Fruit fly (Drosophila melanogaster) whole organism, prepupa: ENCODE results near the gene CG14453.

ENCODE experiments used
- Blimp-1 ChIP-seq: fragments of 200-800 bp; sonication (Bioruptor generic); optimal IDR thresholded peaks from 3 replicates; lab custom pipeline; 2017; ENCODE audit warnings: missing biosample characterization, missing genetic modification characterization, mild to moderate bottlenecking, moderate library complexity, missing genetic modification reagents
- CG11294 ChIP-seq: fragments of 200-800 bp; sonication (Bioruptor generic); IDR thresholded peaks from 2 replicates; pipeline ENCODE4 v1.3.6; 2022; ENCODE audit warnings: missing biosample characterization, missing genetic modification characterization
- CG11902 ChIP-seq: fragments of 200-800 bp; sonication (Bioruptor generic); optimal IDR thresholded peaks from 3 replicates; lab custom pipeline; 2016; ENCODE audit warnings: missing biosample characterization, missing genetic modification characterization
- CG15336 ChIP-seq: fragments of 200-800 bp; sonication (Bioruptor generic); IDR thresholded peaks from 2 replicates; pipeline ENCODE4 v1.3.6; 2022; ENCODE audit warnings: missing biosample characterization, missing genetic modification characterization
- CG1621 ChIP-seq: fragments of 200-800 bp; sonication (Bioruptor generic); optimal IDR thresholded peaks from 3 replicates; lab custom pipeline; 2018; ENCODE audit warnings: missing biosample characterization, mild to moderate bottlenecking, missing genetic modification characterization
- CG3032 ChIP-seq: fragments of 200-800 bp; optimal IDR thresholded peaks from 2 replicates; lab custom pipeline; 2019; ENCODE audit warnings: missing biosample characterization, mild to moderate bottlenecking, missing genetic modification characterization, moderate library complexity
- CG31627 ChIP-seq: fragments of 200-800 bp; sonication (Bioruptor generic); optimal IDR thresholded peaks from 3 replicates; lab custom pipeline; 2016; ENCODE audit warnings: missing biosample characterization, missing genetic modification characterization
- CG32006 ChIP-seq: fragments of 200-800 bp; sonication (Bioruptor generic); optimal IDR thresholded peaks from 3 replicates; lab custom pipeline; 2017; ENCODE audit warnings: missing biosample characterization, mild to moderate bottlenecking, missing genetic modification characterization
- CG34406 ChIP-seq: fragments of 200-800 bp; sonication (Bioruptor generic); optimal IDR thresholded peaks from 3 replicates; lab custom pipeline; 2016; ENCODE audit warnings: missing biosample characterization, missing genetic modification characterization
- CG3919 ChIP-seq: fragments of 200-800 bp; sonication (Bioruptor generic); optimal IDR thresholded peaks from 3 replicates; lab custom pipeline; 2016; ENCODE audit warnings: missing biosample characterization, missing genetic modification characterization
- CG6792 ChIP-seq: fragments of 200-800 bp; sonication (Bioruptor generic); optimal IDR thresholded peaks from 3 replicates; lab custom pipeline; 2016; ENCODE audit warnings: missing biosample characterization, missing genetic modification characterization
- CG6854 ChIP-seq: fragments of 200-800 bp; sonication (Bioruptor generic); optimal IDR thresholded peaks from 2 replicates; lab custom pipeline; 2017; ENCODE audit warnings: missing biosample characterization, mild to moderate bottlenecking, missing genetic modification characterization
- CG7368 ChIP-seq: fragments of 200-800 bp; sonication (Bioruptor generic); optimal IDR thresholded peaks from 3 replicates; lab custom pipeline; 2016; ENCODE audit warnings: missing biosample characterization, missing genetic modification characterization
- CG8319 ChIP-seq: fragments of 200-800 bp; sonication (Bioruptor generic); optimal IDR thresholded peaks from 3 replicates; lab custom pipeline; 2016; ENCODE audit warnings: missing biosample characterization, missing genetic modification characterization
- CG8632 ChIP-seq: fragments of 200-800 bp; sonication (Bioruptor generic); optimal IDR thresholded peaks from 3 replicates; lab custom pipeline; 2016; ENCODE audit warnings: missing biosample characterization, missing genetic modification characterization
- CG9139 ChIP-seq: fragments of 200-800 bp; sonication (Bioruptor generic); optimal IDR thresholded peaks from 3 replicates; lab custom pipeline; 2017; ENCODE audit warnings: missing biosample characterization, mild to moderate bottlenecking, missing genetic modification characterization
- Eip75B ChIP-seq: fragments of 200-800 bp; sonication (Bioruptor generic); optimal IDR thresholded peaks from 3 replicates; lab custom pipeline; 2016; ENCODE audit warnings: missing biosample characterization, missing genetic modification characterization
- Eip93F ChIP-seq: fragments of 200-800 bp; sonication (Bioruptor generic); optimal IDR thresholded peaks from 2 replicates; lab custom pipeline; 2016; ENCODE audit warnings: missing biosample characterization, mild to moderate bottlenecking, missing genetic modification characterization
- Ets96B ChIP-seq: fragments of 200-800 bp; optimal IDR thresholded peaks from 2 replicates; lab custom pipeline; 2019; ENCODE audit warnings: missing biosample characterization, mild to moderate bottlenecking, missing genetic modification characterization, moderate library complexity
- Gug ChIP-seq: fragments of 200-800 bp; sonication (Bioruptor generic); IDR thresholded peaks from 2 replicates; pipeline ENCODE4 v1.3.6; 2022; ENCODE audit warnings: missing biosample characterization, missing genetic modification characterization
- Hr38 ChIP-seq: sonication (Bioruptor generic); optimal IDR thresholded peaks from 2 replicates; lab custom pipeline; 2016; ENCODE audit warnings: missing biosample characterization, missing genetic modification characterization
- Hr4 ChIP-seq: fragments of 200-800 bp; sonication (Bioruptor generic); optimal IDR thresholded peaks from 3 replicates; lab custom pipeline; 2016; ENCODE audit warnings: missing biosample characterization, missing genetic modification characterization
- Lpt ChIP-seq: fragments of 200-800 bp; sonication (Bioruptor generic); optimal IDR thresholded peaks from 3 replicates; lab custom pipeline; 2016; ENCODE audit warnings: missing biosample characterization, missing genetic modification characterization
- Met ChIP-seq: fragments of 200-800 bp; sonication (Bioruptor generic); optimal IDR thresholded peaks from 3 replicates; lab custom pipeline; 2016; ENCODE audit warnings: missing biosample characterization, missing genetic modification characterization
- OdsH ChIP-seq: fragments of 200-800 bp; sonication (Bioruptor generic); optimal IDR thresholded peaks from 3 replicates; lab custom pipeline; 2016; ENCODE audit warnings: missing biosample characterization, missing genetic modification characterization
- Smox ChIP-seq: fragments of 200-800 bp; sonication (Bioruptor generic); optimal IDR thresholded peaks from 3 replicates; lab custom pipeline; 2016; ENCODE audit warnings: missing biosample characterization, missing genetic modification characterization
- Sox102F ChIP-seq: fragments of 200-800 bp; sonication (Bioruptor generic); optimal IDR thresholded peaks from 2 replicates; lab custom pipeline; 2016; ENCODE audit warnings: missing biosample characterization, mild to moderate bottlenecking, missing genetic modification characterization
- Sox14 ChIP-seq: fragments of 200-800 bp; sonication (Bioruptor generic); optimal IDR thresholded peaks from 3 replicates; lab custom pipeline; 2016; ENCODE audit warnings: missing biosample characterization, missing genetic modification characterization
- dac ChIP-seq: fragments of 200-800 bp; sonication (Bioruptor generic); optimal IDR thresholded peaks from 2 replicates; lab custom pipeline; 2017; ENCODE audit warnings: missing biosample characterization, mild to moderate bottlenecking, missing genetic modification characterization
- dsx ChIP-seq: fragments of 200-800 bp; optimal IDR thresholded peaks from 3 replicates; lab custom pipeline; 2019; ENCODE audit warnings: missing biosample characterization, mild to moderate bottlenecking, missing genetic modification characterization, moderate library complexity; ENCODE audit not compliant: poor library complexity, severe bottlenecking
- eg ChIP-seq: fragments of 200-800 bp; sonication (Bioruptor generic); IDR thresholded peaks from 3 replicates; pipeline ENCODE4 v1.3.6; 2022; ENCODE audit warnings: missing biosample characterization, missing genetic modification characterization
- esn ChIP-seq: fragments of 200-800 bp; sonication (Bioruptor generic); optimal IDR thresholded peaks from 2 replicates; lab custom pipeline; 2016; ENCODE audit warnings: missing biosample characterization, mild to moderate bottlenecking, missing genetic modification characterization, moderate library complexity
- fd59A ChIP-seq: fragments of 200-800 bp; sonication (Bioruptor generic); optimal IDR thresholded peaks from 2 replicates; lab custom pipeline; 2017; ENCODE audit warnings: missing biosample characterization, mild to moderate bottlenecking, missing genetic modification characterization, missing genetic modification reagents
- fd85E ChIP-seq: fragments of 200-800 bp; sonication (Bioruptor generic); optimal IDR thresholded peaks from 3 replicates; lab custom pipeline; 2016; ENCODE audit warnings: missing biosample characterization, missing genetic modification characterization
- lz ChIP-seq: fragments of 200-800 bp; sonication (Bioruptor generic); optimal IDR thresholded peaks from 3 replicates; lab custom pipeline; 2016; ENCODE audit warnings: missing biosample characterization, missing genetic modification characterization
- pdm3 ChIP-seq: fragments of 200-800 bp; sonication (Bioruptor generic); optimal IDR thresholded peaks from 3 replicates; lab custom pipeline; 2016; ENCODE audit warnings: missing biosample characterization, missing genetic modification characterization
- salr ChIP-seq, 2 experiments: fragments of 200-800 bp; sonication (Bioruptor generic); optimal IDR thresholded peaks; 3 replicates each; lab custom pipeline; 2016 to 2018; ENCODE audit warnings: missing biosample characterization in 2 of 2, missing genetic modification characterization in 2 of 2, mild to moderate bottlenecking in 1 of 2
- spab ChIP-seq: fragments of 200-800 bp; sonication (Bioruptor generic); optimal IDR thresholded peaks from 2 replicates; lab custom pipeline; 2017; ENCODE audit warnings: missing biosample characterization, mild to moderate bottlenecking, missing genetic modification characterization, missing genetic modification reagents
- ss ChIP-seq, 2 experiments: fragments of 200-800 bp; sonication (Bioruptor generic); optimal IDR thresholded peaks; 2 replicates in 1 of 2; 3 replicates in 1 of 2; lab custom pipeline; 2017 to 2018; ENCODE audit warnings: mild to moderate bottlenecking in 2 of 2, missing biosample characterization in 2 of 2, missing genetic modification characterization in 2 of 2, moderate library complexity in 1 of 2
- svp ChIP-seq: fragments of 200-800 bp; sonication (Bioruptor generic); peaks from one replicate; lab custom pipeline; 2016; ENCODE audit warnings: missing biosample characterization, missing genetic modification characterization
- topi ChIP-seq: fragments of 200-800 bp; sonication (Bioruptor generic); optimal IDR thresholded peaks from 3 replicates; lab custom pipeline; 2016; ENCODE audit warnings: missing biosample characterization, missing genetic modification characterization
- vri ChIP-seq: fragments of 200-800 bp; sonication (Bioruptor generic); optimal IDR thresholded peaks from 3 replicates; lab custom pipeline; 2016; ENCODE audit warnings: missing biosample characterization, mild to moderate bottlenecking, missing genetic modification characterization

CG14453 gene

DNA sequence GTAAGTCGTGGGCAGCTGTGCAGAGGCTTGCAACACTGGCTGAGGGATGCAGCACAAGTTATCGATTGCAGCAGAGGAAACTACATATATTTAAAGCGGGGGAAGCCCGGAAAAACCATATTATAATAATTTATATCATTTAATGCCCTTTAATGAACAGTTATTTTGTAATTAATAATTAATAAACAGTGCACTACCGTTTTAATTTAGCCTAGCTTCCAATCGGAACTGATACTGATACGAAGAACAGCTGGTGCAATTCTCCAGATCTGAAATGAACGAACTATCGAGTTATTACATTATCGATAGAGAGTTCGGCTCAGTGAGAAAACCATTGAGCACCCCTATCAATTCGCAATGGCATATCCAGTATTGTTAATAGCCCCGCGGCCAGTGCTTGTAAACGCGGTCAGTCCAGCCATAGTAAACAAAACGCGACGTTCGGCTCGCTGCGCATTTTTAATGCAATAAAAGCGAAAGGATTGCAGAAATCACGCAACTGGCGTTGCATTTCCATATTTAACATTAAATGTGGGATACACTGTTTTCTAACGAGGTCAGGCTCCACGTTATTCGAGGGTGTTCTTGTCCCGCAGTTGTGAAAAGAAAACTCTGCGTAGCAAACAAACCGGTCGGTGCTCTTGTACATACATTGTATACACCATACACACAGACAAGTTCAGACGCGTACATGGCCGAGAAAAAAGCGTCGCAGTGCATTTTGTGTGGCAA is 47.7 kb downstream of the CG14453 start, which contains the start of gene CG7369 (continued):
- TF ChIP-seq Ets96B (peak; percentile 76), Blimp-1 (GFP tag; lab: Kevin White, UChicago) (peak; percentile 72), vri (GFP tag; lab: Kevin White, UChicago) (peak; percentile 84), topi (GFP tag; lab: Kevin White, UChicago) (peak; percentile 86), Smox (GFP tag; lab: Kevin White, UChicago) (peak; percentile 88), CG3032 (tag; lab: Kevin White, UChicago) (peak; percentile 85), Eip93F (GFP tag; lab: Kevin White, UChicago) (peak; percentile 75), CG8632 (GFP tag; lab: Kevin White, UChicago) (peak; percentile 84), Met (GFP tag; lab: Kevin White, UChicago) (peak; percentile 87)

DNA sequence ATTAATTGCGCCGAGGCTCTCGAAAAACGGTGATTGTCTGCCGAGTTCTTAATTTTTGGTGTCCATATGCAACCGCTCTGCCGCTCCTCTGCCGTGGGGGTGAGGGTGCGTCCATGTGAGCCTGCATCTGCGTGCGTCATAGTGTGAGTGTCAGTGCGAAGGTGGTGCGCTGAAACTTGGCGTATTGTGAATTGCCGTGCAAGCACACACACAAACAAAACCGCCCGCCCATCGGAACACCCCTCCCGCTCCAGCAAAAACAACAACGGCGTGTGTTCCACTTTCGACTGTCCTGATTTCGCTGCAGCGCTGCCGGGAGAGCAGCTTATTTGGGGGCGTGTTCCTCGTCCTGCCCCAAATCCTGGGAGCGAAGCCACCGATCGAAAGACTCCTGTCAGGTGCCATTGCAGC is 48.2 kb downstream of the CG14453 start:
- TF ChIP-seq CG3919 (GFP tag; lab: Kevin White, UChicago) (no peak), CG1621 (tag; lab: Kevin White, UChicago) (peak; percentile 13), eg (GFP tag; lab: Robert Waterston, UW) (0 out of 3 replicates have a peak, but pooled peaks have one; percentile 26), CG8632 (GFP tag; lab: Kevin White, UChicago) (no peak), Hr4 (GFP tag; lab: Kevin White, UChicago) (no peak), CG32006 (GFP tag; lab: Kevin White, UChicago) (no peak), dsx (peak; percentile 92), Eip75B (GFP tag; lab: Kevin White, UChicago) (peak; percentile 30), Sox14 (GFP tag; lab: Kevin White, UChicago) (no peak), CG15336 (GFP tag; lab: Robert Waterston, UW) (0 out of 2 replicates have a peak, but pooled peaks have one; percentile 7), Gug (no peak), svp (GFP tag; lab: Kevin White, UChicago) (no peak), CG11902 (GFP tag; lab: Kevin White, UChicago) (no peak), dac (GFP tag; lab: Kevin White, UChicago) (no peak), CG8319 (GFP tag; lab: Kevin White, UChicago) (no peak), salr (GFP tag; optimal IDR thresholded peaks at IDR 0.05; lab: Kevin White, UChicago) (no peak), lz (GFP tag; lab: Kevin White, UChicago) (no peak)

DNA sequence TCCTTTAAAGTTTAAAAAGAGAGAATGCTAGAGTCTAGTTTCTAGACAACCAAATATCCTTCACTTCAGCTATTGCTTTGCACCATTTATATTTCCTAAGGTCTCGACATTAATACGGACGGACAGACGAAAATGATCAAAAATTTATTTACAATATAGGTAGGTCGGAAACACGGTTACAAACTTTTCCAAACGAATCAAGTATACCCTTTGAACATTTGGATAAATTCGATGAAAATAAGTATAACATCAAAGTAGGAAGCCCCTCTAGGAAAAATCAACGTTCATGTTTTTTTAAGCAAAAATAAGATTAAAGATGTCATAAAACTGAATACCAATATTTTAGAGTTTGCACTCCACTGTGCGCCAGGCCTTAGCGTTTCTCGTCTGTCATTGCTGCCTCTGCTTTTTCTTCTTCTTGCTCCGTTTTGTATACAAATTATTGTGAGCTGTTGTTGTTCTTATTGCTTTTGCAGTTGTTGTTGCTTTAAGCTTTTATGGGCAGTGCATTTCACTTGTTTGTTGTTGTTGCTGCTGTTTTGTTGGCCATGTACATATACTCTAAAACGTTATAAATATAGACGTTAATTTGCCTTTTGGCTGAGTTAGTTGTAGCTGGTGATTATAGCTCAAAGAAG is 49.2 kb downstream of the CG14453 start:
- peak; percentile 72 for TF ChIP-seq CG32006 (GFP tag; lab: Kevin White, UChicago)
- TF ChIP-seq CG9139 (GFP tag; lab: Kevin White, UChicago): no peak
- no peak for TF ChIP-seq spab (GFP tag; lab: Kevin White, UChicago)
- no peak for TF ChIP-seq CG7368
- peak; percentile 7 for TF ChIP-seq Ets96B
- peak; percentile 33 for TF ChIP-seq CG31627 (GFP tag; lab: Kevin White, UChicago)
- TF ChIP-seq CG3032 (tag; lab: Kevin White, UChicago): peak; percentile 9
- no peak for TF ChIP-seq Gug
- TF ChIP-seq OdsH: peak; percentile 65
- TF ChIP-seq lz (GFP tag; lab: Kevin White, UChicago): peak; percentile 25
- TF ChIP-seq CG6792 (GFP tag; lab: Kevin White, UChicago): peak; percentile 25
- peak; percentile 48 for TF ChIP-seq Met (GFP tag; lab: Kevin White, UChicago)
- peak; percentile 47 for TF ChIP-seq esn (GFP tag; lab: Kevin White, UChicago)
- TF ChIP-seq Hr38: no peak
- no peak for TF ChIP-seq eg (GFP tag; lab: Robert Waterston, UW)
- no peak for TF ChIP-seq Lpt (GFP tag; lab: Kevin White, UChicago)
- TF ChIP-seq CG11902 (GFP tag; lab: Kevin White, UChicago): no peak
- TF ChIP-seq Blimp-1 (GFP tag; lab: Kevin White, UChicago): no peak
- no peak for TF ChIP-seq fd85E
- peak; percentile 43 for TF ChIP-seq fd59A (GFP tag; lab: Kevin White, UChicago)
- no peak for TF ChIP-seq ss (GFP tag; optimal IDR thresholded peaks at IDR 0.05; lab: Kevin White, UChicago)
- TF ChIP-seq dac (GFP tag; lab: Kevin White, UChicago): no peak
- TF ChIP-seq Smox (GFP tag; lab: Kevin White, UChicago): peak; percentile 42
- peak; percentile 4 for TF ChIP-seq CG34406 (GFP tag; lab: Kevin White, UChicago)
- peak; percentile 51 for TF ChIP-seq Hr4 (GFP tag; lab: Kevin White, UChicago)
- TF ChIP-seq CG11294: no peak
- TF ChIP-seq pdm3 (GFP tag; lab: Kevin White, UChicago): peak; percentile 50
- no peak for TF ChIP-seq CG6854 (GFP tag; lab: Kevin White, UChicago)
- TF ChIP-seq Sox102F (GFP tag; lab: Kevin White, UChicago): peak; percentile 21
- peak; percentile 36 for TF ChIP-seq Sox14 (GFP tag; lab: Kevin White, UChicago)
- peak; percentile 71 for TF ChIP-seq dsx
- TF ChIP-seq CG15336 (GFP tag; lab: Robert Waterston, UW): peak; percentile 22; the same call in 1 of the 2 replicates
